Fruit fly (Drosophila melanogaster): ENCODE data around the gene CG42455.

dm6 chr3L:9927169-9927568 lies 44.9 kb upstream of the CG42455 start:
- TF ChIP-seq fd96Ca (GFP tag; IDR thresholded peaks at IDR 0.05) (no peak), CG17806 (tag; optimal IDR thresholded peaks at IDR 0.05) (no peak), CG13204 (GFP tag; optimal IDR thresholded peaks at IDR 0.05) (no peak), CG8301 (tag; optimal IDR thresholded peaks at IDR 0.05) (no peak), Snoo (tag; optimal IDR thresholded peaks at IDR 0.05) (no peak)
